Fruit fly (Drosophila melanogaster) whole organism: ENCODE results near the gene CG31407.

Source experiments
- CG8478 ChIP-seq: fragments of >200 bp; optimal IDR thresholded peaks from 2 replicates; lab custom pipeline; 2018; ENCODE audit warnings: inconsistent platforms
- Dll ChIP-seq: fragments of >200 bp; optimal IDR thresholded peaks from 2 replicates; lab custom pipeline; 2017
- EcR ChIP-seq, 2 experiments: fragments of >200 bp; optimal IDR thresholded peaks; 2 replicates each; lab custom pipeline; 2017; ENCODE audit warnings: missing biosample characterization in 2 of 2, missing genetic modification characterization in 2 of 2, missing genetic modification reagents in 2 of 2
- pan ChIP-seq: fragments of >200 bp; optimal IDR thresholded peaks from 2 replicates; lab custom pipeline; 2017
- psq ChIP-seq: fragments of >200 bp; optimal IDR thresholded peaks from 2 replicates; lab custom pipeline; 2017
- usp ChIP-seq: fragments of >200 bp; optimal IDR thresholded peaks from 2 replicates; lab custom pipeline; 2017; ENCODE audit warnings: missing biosample characterization, missing genetic modification characterization, mixed read lengths

Gene CG31407

DNA sequence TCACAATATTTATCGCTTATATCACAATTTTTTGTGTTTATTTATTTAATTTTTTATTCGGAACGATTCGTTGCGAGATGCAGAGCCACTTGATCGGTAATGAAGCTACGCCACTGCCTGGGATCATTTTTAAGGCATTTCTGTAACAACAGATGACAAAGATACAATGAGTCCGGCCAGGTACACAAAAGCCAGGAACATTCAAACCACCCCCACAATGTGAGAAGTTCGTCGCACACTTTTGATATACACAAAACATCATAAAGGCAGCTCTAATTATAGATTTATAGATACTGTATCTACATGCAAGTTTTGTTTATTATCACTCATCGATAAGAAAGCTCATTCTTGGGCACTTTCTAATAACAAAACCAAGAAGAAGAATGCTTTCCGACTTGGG lies at the start of gene CG31407:
Gene CG31407, minus strand, starts transcription at position 101 of the 400 bp plus-strand sequence.
- TF ChIP-seq psq (lab: Kevin White, UChicago), result no peak
- no peak for TF ChIP-seq usp
- TF ChIP-seq pan (lab: Kevin White, UChicago), result no peak
- TF ChIP-seq Dll (lab: Kevin White, UChicago), result no peak
- TF ChIP-seq EcR (GFP tag; optimal IDR thresholded peaks at IDR 0.05; lab: Kevin White, UChicago), result no peak
- TF ChIP-seq CG8478 (lab: Kevin White, UChicago), result no peak

dm6 chr3R:10070817-10071216 lies 45.9 kb upstream of the CG31407 start, which contains the start of gene nerfin-2:
Gene nerfin-2 (plus strand): TSS chr3R:10071117.
- TF ChIP-seq EcR (GFP tag; optimal IDR thresholded peaks at IDR 0.05; lab: Kevin White, UChicago), result no peak
- no peak for TF ChIP-seq Dll (lab: Kevin White, UChicago)
- no peak for TF ChIP-seq CG8478 (lab: Kevin White, UChicago)
- TF ChIP-seq psq (lab: Kevin White, UChicago), result no peak
- no peak for TF ChIP-seq pan (lab: Kevin White, UChicago)
- TF ChIP-seq usp, result no peak

DNA sequence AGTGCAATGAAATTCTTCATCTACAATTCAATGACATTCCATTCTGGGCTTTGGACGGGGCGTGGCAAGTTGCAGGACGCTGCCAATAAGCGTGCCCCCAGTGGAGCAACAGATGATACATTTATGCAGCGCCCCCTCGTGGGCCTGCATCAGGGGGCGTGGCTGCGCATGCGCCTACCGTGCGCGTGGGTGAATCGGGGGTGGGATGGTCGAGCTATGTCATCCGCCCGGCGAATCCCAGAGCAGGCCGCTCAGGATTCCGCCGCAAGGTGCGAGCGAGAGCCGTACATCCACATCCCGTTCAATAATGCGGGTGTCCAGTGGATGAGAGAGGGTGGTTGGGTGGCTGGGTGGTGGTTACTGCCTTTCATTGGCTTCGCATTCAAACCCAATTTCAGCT lies 45.2 kb upstream of the CG31407 start:
- TF ChIP-seq pan (lab: Kevin White, UChicago), result no peak
- no peak for TF ChIP-seq usp
- no peak for TF ChIP-seq Dll (lab: Kevin White, UChicago)
- TF ChIP-seq EcR (GFP tag; optimal IDR thresholded peaks at IDR 0.05; lab: Kevin White, UChicago), result no peak
- no peak for TF ChIP-seq CG8478 (lab: Kevin White, UChicago)
- no peak for TF ChIP-seq psq (lab: Kevin White, UChicago)

DNA sequence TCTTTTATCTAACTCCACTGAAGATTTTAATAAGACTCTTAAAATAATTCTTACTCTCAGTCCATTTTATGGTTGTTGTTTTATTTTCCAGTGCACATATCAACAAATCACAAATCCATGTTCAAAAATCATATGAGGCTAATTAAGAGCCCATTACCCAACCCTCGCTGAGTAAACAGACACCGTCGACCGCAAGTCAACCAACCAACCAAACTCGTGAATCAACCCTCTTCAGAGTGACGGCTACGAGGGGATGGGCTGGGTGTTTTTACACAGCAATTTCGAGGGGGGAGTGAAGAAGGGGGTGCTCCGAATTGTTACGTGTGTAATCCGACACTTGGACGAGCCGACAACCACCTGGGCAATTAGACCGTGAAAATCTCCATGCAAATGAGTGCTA lies 43.8 kb upstream of the CG31407 start:
- TF ChIP-seq CG8478 (lab: Kevin White, UChicago) (no peak), usp (no peak), psq (lab: Kevin White, UChicago) (no peak), EcR (GFP tag; optimal IDR thresholded peaks at IDR 0.05; lab: Kevin White, UChicago) (no peak), pan (lab: Kevin White, UChicago) (no peak), Dll (lab: Kevin White, UChicago) (no peak)

- TF ChIP-seq usp (no peak), pan (lab: Kevin White, UChicago) (no peak)
Observed at dm6 chr3R:10067605-10068004, 42.7 kb upstream of the CG31407 start, which contains the start of gene CG33784. Gene CG33784 (plus strand): TSS chr3R:10067905.

DNA sequence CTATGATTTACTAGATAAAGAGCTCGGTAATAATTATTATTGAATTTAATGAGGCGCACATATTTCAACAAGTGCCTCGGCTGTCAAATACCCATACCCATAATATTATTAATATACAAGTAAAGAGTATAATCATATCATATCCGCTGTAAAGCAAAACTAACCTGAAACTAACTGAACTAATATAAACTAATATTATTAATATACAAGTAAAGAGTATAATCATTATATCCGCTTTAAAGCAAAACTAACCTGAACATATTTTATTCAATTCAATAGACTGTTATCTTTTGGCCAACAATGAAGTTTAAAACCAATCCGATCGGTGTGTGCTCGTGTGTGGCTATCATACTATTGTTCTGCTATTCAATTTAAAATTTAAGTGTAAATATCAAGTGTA lies 41.5 kb upstream of the CG31407 start, which contains the start of gene CG33783:
Gene CG33783, plus strand, starts transcription at position 301 of the 400 bp plus-strand sequence.
- TF ChIP-seq CG8478 (lab: Kevin White, UChicago) (no peak), Dll (lab: Kevin White, UChicago) (no peak), usp (no peak), EcR (GFP tag; optimal IDR thresholded peaks at IDR 0.05; lab: Kevin White, UChicago) (no peak), pan (lab: Kevin White, UChicago) (no peak), psq (lab: Kevin White, UChicago) (no peak)

- TF ChIP-seq CG8478 (lab: Kevin White, UChicago), result no peak
- no peak for TF ChIP-seq EcR (GFP tag; optimal IDR thresholded peaks at IDR 0.05; lab: Kevin White, UChicago)
- TF ChIP-seq pan (lab: Kevin White, UChicago), result no peak
- no peak for TF ChIP-seq psq (lab: Kevin White, UChicago)
- TF ChIP-seq Dll (lab: Kevin White, UChicago), result no peak
- TF ChIP-seq usp, result no peak
Observed at dm6 chr3R:10063707-10064106, 38.8 kb upstream of the CG31407 start, which contains the start of gene CG33631. Gene CG33631 (plus strand): TSS chr3R:10064007.

dm6 chr3R:10062324-10062723 lies 37.4 kb upstream of the CG31407 start, which contains the start of gene CG33630:
Gene CG33630 (plus strand): TSS chr3R:10062624.
- no peak for TF ChIP-seq EcR (GFP tag; optimal IDR thresholded peaks at IDR 0.05; lab: Kevin White, UChicago)
- TF ChIP-seq pan (lab: Kevin White, UChicago), result no peak
- TF ChIP-seq Dll (lab: Kevin White, UChicago), result no peak
- no peak for TF ChIP-seq CG8478 (lab: Kevin White, UChicago)
- no peak for TF ChIP-seq psq (lab: Kevin White, UChicago)
- no peak for TF ChIP-seq usp

DNA sequence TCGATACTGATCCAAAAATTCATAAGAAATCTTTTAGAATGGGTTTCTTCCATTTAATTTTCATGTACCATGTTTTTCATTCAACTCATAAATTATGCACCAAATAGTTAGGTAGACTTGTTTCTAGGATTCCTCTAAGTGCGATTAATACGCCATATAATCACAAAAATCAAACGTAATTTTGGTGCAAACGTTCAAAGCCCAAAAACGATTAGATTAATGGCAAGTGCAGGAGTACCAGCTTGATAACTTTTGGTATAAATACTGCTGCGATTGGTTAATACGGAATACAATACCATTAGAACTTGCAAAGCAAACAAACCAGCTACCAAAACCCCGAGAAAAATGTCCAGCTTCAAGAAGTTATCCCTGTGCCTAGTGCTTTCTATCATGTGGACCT lies 35.0 kb upstream of the CG31407 start, which contains the start of gene Npc2c:
Gene Npc2c, plus strand, starts transcription at position 301 of the 400 bp plus-strand sequence.
- TF ChIP-seq pan (lab: Kevin White, UChicago), result no peak
- TF ChIP-seq psq (lab: Kevin White, UChicago), result no peak
- TF ChIP-seq EcR (GFP tag; optimal IDR thresholded peaks at IDR 0.05; lab: Kevin White, UChicago), result no peak
- no peak for TF ChIP-seq usp
- no peak for TF ChIP-seq Dll (lab: Kevin White, UChicago)
- no peak for TF ChIP-seq CG8478 (lab: Kevin White, UChicago)

DNA sequence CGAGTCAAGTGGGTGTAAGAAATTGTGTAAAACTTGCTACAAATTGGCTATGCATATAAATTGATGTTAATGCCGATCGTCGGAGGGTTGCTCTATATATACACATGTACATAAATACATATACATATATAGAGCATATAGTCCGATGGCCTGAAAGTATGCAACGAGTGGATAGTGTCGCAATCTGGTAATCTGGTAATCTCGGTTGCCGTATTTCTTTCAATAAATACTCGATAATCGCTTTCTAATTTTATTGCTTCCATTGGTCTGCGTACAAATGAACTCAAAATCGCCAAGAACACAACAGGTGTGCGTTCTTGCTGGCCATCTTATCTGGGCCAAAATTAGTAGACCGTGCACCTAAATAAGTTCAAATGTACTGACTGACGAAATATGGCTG lies 34.4 kb upstream of the CG31407 start:
- no peak for TF ChIP-seq Dll (lab: Kevin White, UChicago)
- no peak for TF ChIP-seq usp
- TF ChIP-seq EcR (GFP tag; optimal IDR thresholded peaks at IDR 0.05; lab: Kevin White, UChicago), result no peak

DNA sequence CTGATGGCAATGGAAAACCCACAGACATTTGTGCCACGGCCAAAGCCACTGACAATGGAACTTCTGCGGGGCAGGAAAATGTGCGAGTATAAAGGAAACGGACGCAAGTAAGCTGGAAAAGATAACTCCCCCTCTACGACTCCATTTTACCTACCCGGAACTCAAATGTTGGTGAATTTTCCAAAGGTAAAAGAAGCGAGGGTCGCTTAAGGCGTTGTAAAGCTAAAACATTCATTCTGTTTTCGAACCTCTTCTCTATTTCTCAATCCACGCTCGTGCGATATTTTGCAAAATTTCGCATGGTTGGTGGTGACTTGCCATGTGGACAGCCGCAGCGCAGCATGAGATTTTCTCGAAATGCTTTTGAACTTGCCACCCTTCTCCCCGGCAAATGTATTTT lies 31.7 kb upstream of the CG31407 start:
- TF ChIP-seq Dll (lab: Kevin White, UChicago) (no peak), CG8478 (lab: Kevin White, UChicago) (no peak), usp (no peak)

dm6 chr3R:10055951-10056350 lies 31.0 kb upstream of the CG31407 start, which contains the start of gene Npc2d:
Gene Npc2d (minus strand): TSS chr3R:10056083.
- no peak for TF ChIP-seq usp
- no peak for TF ChIP-seq pan (lab: Kevin White, UChicago)
- TF ChIP-seq EcR (GFP tag; optimal IDR thresholded peaks at IDR 0.05; lab: Kevin White, UChicago), result no peak
- no peak for TF ChIP-seq psq (lab: Kevin White, UChicago)
- no peak for TF ChIP-seq CG8478 (lab: Kevin White, UChicago)
